Worm (Caenorhabditis elegans): Measurements from ENCODE around the gene srt-37.

DNA sequence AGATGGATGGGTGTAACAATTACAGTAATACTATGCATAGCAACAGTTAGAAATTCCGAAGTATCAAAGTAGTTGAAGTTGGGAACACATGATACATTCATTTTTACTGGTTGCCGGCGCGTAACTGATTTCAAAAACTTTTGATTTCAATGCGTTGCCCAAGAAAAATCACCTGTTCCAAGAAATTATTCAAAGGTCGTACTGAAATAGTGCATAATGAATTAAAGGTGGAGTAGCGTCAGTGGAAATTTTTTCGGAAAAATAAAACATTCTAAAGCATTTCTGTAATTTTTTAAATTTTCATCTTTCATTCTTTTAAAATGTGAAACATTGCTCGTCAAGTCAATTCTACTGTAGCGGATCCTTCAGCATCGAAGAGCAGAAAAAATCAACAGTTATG lies 41.3 kb downstream of the srt-37 start, which contains the start of gene srh-204:
- TF ChIP-seq dao-5 (tag; optimal IDR thresholded peaks at IDR 0.05) (no peak), W03F9.2 (tag; optimal IDR thresholded peaks at IDR 0.05) (no peak), him-1 (tag; optimal IDR thresholded peaks at IDR 0.05) (no peak)
